Worm (Caenorhabditis elegans) whole organism, L2 larva: Measurements from ENCODE around the gene Y94H6A.7.
"Not testable (repeated sequence)": the region's sequence is repeated elsewhere in the genome, so short reads cannot be mapped to it uniquely, and the experiment has no call there.

ENCODE experiments used
- Y55F3AM.14 ChIP-seq: fragments of 200-800 bp; sonication (Bioruptor generic); optimal IDR thresholded peaks from 2 replicates; lab custom pipeline; 2018; ENCODE audit warnings: mild to moderate bottlenecking, missing genetic modification characterization, missing compliant biosample characterization
- alr-1 ChIP-seq: fragments of 150-350 bp; optimal IDR thresholded peaks from 2 replicates; lab custom pipeline; 2014; ENCODE audit warnings: missing biosample characterization, missing genetic modification characterization
- elt-1 ChIP-seq: fragments of 150-350 bp; optimal IDR thresholded peaks from 2 replicates; lab custom pipeline; 2014; ENCODE audit warnings: missing biosample characterization, missing genetic modification characterization
- lin-11 ChIP-seq: fragments of 150-350 bp; sonication (generic microtip); optimal IDR thresholded peaks from 2 replicates; lab custom pipeline; 2014; ENCODE audit warnings: missing biosample characterization, missing genetic modification characterization, inconsistent platforms, mixed read lengths
- lin-13 ChIP-seq: fragments of 150-350 bp; optimal IDR thresholded peaks from 2 replicates; lab custom pipeline; 2014; ENCODE audit warnings: missing biosample characterization, missing genetic modification reagents, missing genetic modification characterization
- lsy-2 ChIP-seq, 2 experiments: fragments of 150-350 bp in 1 of 2; sonication (generic microtip) in 1 of 2; optimal IDR thresholded peaks; 2 replicates each; lab custom pipeline; 2014 to 2017; ENCODE audit warnings: missing biosample characterization in 2 of 2, missing genetic modification characterization in 2 of 2
- nhr-23 ChIP-seq: fragments of 150-350 bp; optimal IDR thresholded peaks from 2 replicates; lab custom pipeline; 2014; ENCODE audit warnings: missing biosample characterization, missing genetic modification reagents, missing genetic modification characterization
- nhr-25 ChIP-seq: fragments of 150-350 bp; sonication (generic microtip); optimal IDR thresholded peaks from 3 replicates; lab custom pipeline; 2014; ENCODE audit warnings: missing biosample characterization, missing genetic modification characterization
- nhr-77 ChIP-seq: fragments of 150-350 bp; optimal IDR thresholded peaks from 2 replicates; lab custom pipeline; 2014; ENCODE audit warnings: missing biosample characterization, missing genetic modification characterization
- snpc-4 ChIP-seq: fragments of 150-350 bp; optimal IDR thresholded peaks from 2 replicates; lab custom pipeline; 2014; ENCODE audit warnings: missing biosample characterization, missing genetic modification characterization
- unc-39 ChIP-seq: fragments of 150-350 bp; optimal IDR thresholded peaks from 2 replicates; lab custom pipeline; 2014; ENCODE audit warnings: missing biosample characterization, missing genetic modification characterization
- unc-62 ChIP-seq: fragments of 150-350 bp; optimal IDR thresholded peaks from 2 replicates; lab custom pipeline; 2014; ENCODE audit warnings: missing biosample characterization, missing genetic modification reagents, missing genetic modification characterization
- ztf-11 ChIP-seq: sonication (generic microtip); optimal IDR thresholded peaks from 2 replicates; lab custom pipeline; 2017; ENCODE audit warnings: missing biosample characterization, missing genetic modification characterization

- not testable (repeated sequence) for TF ChIP-seq snpc-4 (tag; lab: Kevin White, UChicago); lin-11; alr-1; lin-13 (GFP tag; lab: Kevin White, UChicago); ztf-11; unc-62 (GFP tag; lab: Kevin White, UChicago); lsy-2 (tag; optimal IDR thresholded peaks at IDR 0.05; lab: Kevin White, UChicago); nhr-77 (tag; lab: Kevin White, UChicago); nhr-25 (tag; lab: Kevin White, UChicago); elt-1; unc-39 (tag; lab: Kevin White, UChicago); Y55F3AM.14; nhr-23 (tag; lab: Kevin White, UChicago)
Observed at ce11 chrIV:2674915-2675314, 41.5 kb downstream of the Y94H6A.7 start, which contains the start of gene gpx-4.
